Fruit fly (Drosophila melanogaster): ENCODE results near the gene Decay.

The Decay gene

DNA sequence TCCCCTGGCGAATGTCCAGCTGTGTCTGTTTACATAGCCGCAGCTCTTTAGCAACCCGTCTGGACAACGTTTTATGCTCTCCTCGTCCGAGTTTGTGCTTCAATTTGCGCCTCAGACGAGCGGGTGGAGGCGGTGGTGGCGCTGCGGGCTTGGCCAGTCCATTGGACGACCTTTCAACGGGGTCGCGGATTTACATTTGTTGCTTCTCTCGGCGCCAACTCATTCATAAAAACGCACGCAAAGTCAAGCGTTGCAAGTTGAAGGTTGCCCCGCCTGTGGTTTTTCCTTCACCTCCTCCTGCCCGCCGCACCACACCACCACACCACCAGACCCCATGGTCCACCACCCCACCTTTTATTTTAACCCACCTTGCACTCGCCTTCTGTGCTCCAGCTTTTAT is 6.9 kb upstream of the Decay start:
- no peak for TF ChIP-seq Pif1B (GFP tag; optimal IDR thresholded peaks at IDR 0.05)
- no peak for TF ChIP-seq gl (tag; optimal IDR thresholded peaks at IDR 0.05)
- peak; percentile 45 for TF ChIP-seq CG13204 (GFP tag; optimal IDR thresholded peaks at IDR 0.05)
- peak; percentile 56 for TF ChIP-seq EcR (GFP tag; optimal IDR thresholded peaks at IDR 0.05)

DNA sequence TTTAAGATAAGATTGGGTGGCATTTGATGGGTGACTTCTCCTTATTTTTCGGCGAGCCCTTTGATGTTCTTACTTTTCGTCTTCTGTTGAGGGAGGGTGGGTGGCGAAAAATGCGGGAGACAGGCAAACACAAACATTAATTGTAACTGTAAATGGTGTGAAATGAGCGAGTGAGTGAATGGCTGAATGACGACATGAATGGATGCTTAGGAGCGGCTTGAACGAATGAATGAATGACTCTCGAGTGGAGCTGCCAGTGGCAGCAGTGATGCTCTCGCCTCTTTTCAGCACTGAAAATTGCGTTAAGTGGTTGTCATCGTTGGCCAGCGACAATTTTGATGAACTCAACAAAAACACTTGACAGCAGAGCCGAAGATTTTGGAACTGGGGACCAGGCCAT is 3.7 kb upstream of the Decay start:
- TF ChIP-seq CG8159 (tag; optimal IDR thresholded peaks at IDR 0.05) (no peak), CG14655 (GFP tag; optimal IDR thresholded peaks at IDR 0.05) (no peak), Ets98B (GFP tag; IDR thresholded peaks at IDR 0.05) (no peak), fd96Ca (GFP tag; IDR thresholded peaks at IDR 0.05) (no peak), CG4496 (GFP tag; IDR thresholded peaks at IDR 0.05) (no peak), CG10348 (GFP tag; IDR thresholded peaks at IDR 0.05) (no peak)

DNA sequence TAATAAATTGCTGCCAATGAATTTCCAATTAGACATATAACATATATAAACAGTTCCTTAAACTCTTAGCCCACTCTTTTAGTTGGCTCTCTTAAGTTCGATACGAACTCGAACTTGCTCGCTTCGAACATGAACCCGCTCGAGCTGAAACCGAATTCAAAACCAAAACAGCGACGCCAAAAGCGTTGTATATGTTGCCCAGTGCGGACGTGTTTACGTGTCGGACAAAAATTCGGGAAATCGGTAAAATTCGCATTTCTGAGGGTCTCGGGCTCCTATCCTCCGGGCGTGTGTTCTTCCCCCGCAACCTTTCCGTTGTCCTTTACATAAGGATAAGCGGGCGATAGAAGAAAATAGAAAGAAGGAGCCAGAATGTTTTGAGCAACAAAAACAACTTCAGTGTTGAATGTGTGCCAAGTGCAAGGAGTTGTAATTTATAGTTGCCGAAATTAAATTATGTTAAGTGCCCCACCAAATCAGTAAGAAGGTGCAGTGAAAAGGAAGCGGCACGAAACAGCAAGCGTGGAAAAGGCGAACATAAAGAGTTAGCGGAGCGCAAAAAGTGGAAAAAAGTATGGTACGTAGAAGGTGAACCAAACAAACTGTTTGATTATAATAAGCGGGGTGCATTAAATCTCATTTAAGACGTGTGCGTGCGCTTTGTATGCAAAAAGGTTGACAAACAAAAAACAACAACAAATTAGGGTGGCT is 1.9 kb upstream of the Decay start, which contains the start of gene CG42342:
Gene CG42342, plus strand, starts transcription at position 176 of the 711 bp plus-strand sequence.
- TF ChIP-seq D1 (tag; optimal IDR thresholded peaks at IDR 0.05) (no peak), Snoo (tag; optimal IDR thresholded peaks at IDR 0.05) (no peak), CG13204 (GFP tag; optimal IDR thresholded peaks at IDR 0.05) (peak; percentile 8), gl (tag; optimal IDR thresholded peaks at IDR 0.05) (no peak), Pif1A (GFP tag; optimal IDR thresholded peaks at IDR 0.05) (no peak), EcR (GFP tag; optimal IDR thresholded peaks at IDR 0.05) (no peak), CG12605 (GFP tag; IDR thresholded peaks at IDR 0.05) (peak; percentile 12; the same call in 1 of the 2 replicates), Pif1B (GFP tag; optimal IDR thresholded peaks at IDR 0.05) (no peak), CG14655 (GFP tag; optimal IDR thresholded peaks at IDR 0.05) (no peak), CG8159 (tag; optimal IDR thresholded peaks at IDR 0.05) (no peak), CG15710 (tag; optimal IDR thresholded peaks at IDR 0.05) (no peak), CG9948 (tag; optimal IDR thresholded peaks at IDR 0.05) (no peak), fd96Ca (GFP tag; IDR thresholded peaks at IDR 0.05) (no peak)

DNA sequence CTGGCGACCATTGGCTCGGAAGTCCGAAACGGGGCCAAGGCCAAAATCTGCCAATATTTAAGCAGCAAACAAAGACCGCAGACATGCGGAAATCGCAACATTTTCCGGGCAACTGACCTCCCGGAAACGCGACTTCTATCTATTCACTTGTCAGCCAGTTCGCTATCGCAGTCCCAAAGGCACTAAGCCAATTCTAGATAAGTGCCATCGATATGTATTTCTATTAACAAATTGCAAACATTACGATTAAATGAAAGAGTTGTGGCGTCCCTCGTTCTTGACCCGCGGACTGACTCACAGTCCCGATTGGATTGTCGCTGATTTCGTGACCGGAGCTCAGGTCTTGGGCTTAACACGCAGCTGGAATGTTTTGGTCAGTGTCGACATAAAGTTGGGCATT is 2.0 kb downstream of the Decay start, which contains the start of gene Gr89a:
Gene Gr89a, minus strand, starts transcription at position 101 of the 400 bp plus-strand sequence.
- TF ChIP-seq D1 (tag; optimal IDR thresholded peaks at IDR 0.05) (no peak), rn (GFP tag; IDR thresholded peaks at IDR 0.05) (no peak), CG12605 (GFP tag; IDR thresholded peaks at IDR 0.05) (no peak), Snoo (tag; optimal IDR thresholded peaks at IDR 0.05) (no peak), CG8159 (tag; optimal IDR thresholded peaks at IDR 0.05) (no peak), CG15710 (tag; optimal IDR thresholded peaks at IDR 0.05) (no peak), Ets98B (GFP tag; IDR thresholded peaks at IDR 0.05) (no peak), EcR (GFP tag; optimal IDR thresholded peaks at IDR 0.05) (no peak), CG17806 (tag; optimal IDR thresholded peaks at IDR 0.05) (no peak), CG4496 (GFP tag; IDR thresholded peaks at IDR 0.05) (no peak), CG14655 (GFP tag; optimal IDR thresholded peaks at IDR 0.05) (no peak)

DNA sequence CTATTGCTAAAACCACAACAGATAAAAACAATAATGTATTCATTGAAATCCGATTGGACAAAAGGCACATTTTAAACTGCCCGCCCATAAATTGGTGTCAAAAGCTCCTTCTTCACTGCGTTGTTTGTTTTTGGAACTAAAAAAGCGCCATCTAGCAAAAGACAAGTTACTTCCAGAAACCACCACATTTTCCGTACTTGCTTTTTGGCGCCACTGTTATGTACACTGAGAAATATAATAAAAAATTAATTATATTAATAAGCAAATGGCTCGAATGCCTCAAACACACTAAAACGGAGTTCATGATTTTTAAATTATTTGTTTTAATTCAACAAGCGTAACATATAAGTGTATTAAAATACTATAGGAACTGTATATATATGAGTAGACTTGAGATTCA is 3.5 kb downstream of the Decay start:
- TF ChIP-seq CG4496 (GFP tag; IDR thresholded peaks at IDR 0.05) (peak; percentile 90), fd96Ca (GFP tag; IDR thresholded peaks at IDR 0.05) (peak; percentile 32; the same call in 1 of the 3 replicates), CG8301 (tag; optimal IDR thresholded peaks at IDR 0.05) (peak; percentile 72), Snoo (tag; optimal IDR thresholded peaks at IDR 0.05) (peak; percentile 56), Pif1B (GFP tag; optimal IDR thresholded peaks at IDR 0.05) (peak; percentile 49), gl (tag; optimal IDR thresholded peaks at IDR 0.05) (peak; percentile 8), CG13204 (GFP tag; optimal IDR thresholded peaks at IDR 0.05) (no peak), Pif1A (GFP tag; optimal IDR thresholded peaks at IDR 0.05) (peak; percentile 52), CG32121 (GFP tag; IDR thresholded peaks at IDR 0.05) (peak; percentile 84), CG8159 (tag; optimal IDR thresholded peaks at IDR 0.05) (peak; percentile 69), CG17806 (tag; optimal IDR thresholded peaks at IDR 0.05) (peak; percentile 74), CG14655 (GFP tag; optimal IDR thresholded peaks at IDR 0.05) (peak; percentile 78), CG9948 (tag; optimal IDR thresholded peaks at IDR 0.05) (peak; percentile 60), CG12605 (GFP tag; IDR thresholded peaks at IDR 0.05) (peak; percentile 84), D1 (tag; optimal IDR thresholded peaks at IDR 0.05) (peak; percentile 10), CG15710 (tag; optimal IDR thresholded peaks at IDR 0.05) (peak; percentile 57), CG10348 (GFP tag; IDR thresholded peaks at IDR 0.05) (no peak), EcR (GFP tag; optimal IDR thresholded peaks at IDR 0.05) (no peak), rn (GFP tag; IDR thresholded peaks at IDR 0.05) (peak; percentile 65), CG34367 (tag; optimal IDR thresholded peaks at IDR 0.05) (peak; percentile 63), Ets98B (GFP tag; IDR thresholded peaks at IDR 0.05) (peak; percentile 87)

DNA sequence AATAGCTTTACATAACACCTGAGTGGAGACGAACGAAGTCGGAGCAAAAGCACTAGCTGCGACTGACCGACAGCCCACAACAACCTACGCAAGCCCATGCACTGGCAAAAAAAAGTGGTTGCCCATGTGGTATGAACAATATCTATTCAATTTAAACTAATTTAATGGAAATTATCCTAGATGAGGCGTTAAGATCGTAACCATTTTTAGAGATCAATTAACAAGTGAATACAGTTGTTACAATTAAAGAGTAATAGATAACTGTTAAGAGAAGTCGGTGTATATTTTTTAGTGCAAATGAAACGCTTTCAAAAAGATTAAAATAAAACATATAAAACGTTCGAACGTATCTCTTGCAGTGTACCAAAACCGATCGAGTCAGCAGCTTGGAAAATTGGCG is 4.6 kb downstream of the Decay start:
- TF ChIP-seq CG8301 (tag; optimal IDR thresholded peaks at IDR 0.05): peak; percentile 92
- TF ChIP-seq CG8159 (tag; optimal IDR thresholded peaks at IDR 0.05): peak; percentile 42
- TF ChIP-seq EcR (GFP tag; optimal IDR thresholded peaks at IDR 0.05): no peak
- 0 out of 2 replicates have a peak, but pooled peaks have one; percentile 41 for TF ChIP-seq rn (GFP tag; IDR thresholded peaks at IDR 0.05)
- TF ChIP-seq Pif1A (GFP tag; optimal IDR thresholded peaks at IDR 0.05): peak; percentile 68
- TF ChIP-seq CG32121 (GFP tag; IDR thresholded peaks at IDR 0.05): peak; percentile 76
- TF ChIP-seq gl (tag; optimal IDR thresholded peaks at IDR 0.05): no peak
- TF ChIP-seq fd96Ca (GFP tag; IDR thresholded peaks at IDR 0.05): peak; percentile 74; the same call in 2 of the 3 replicates
- no peak for TF ChIP-seq CG15710 (tag; optimal IDR thresholded peaks at IDR 0.05)
- TF ChIP-seq CG14655 (GFP tag; optimal IDR thresholded peaks at IDR 0.05): peak; percentile 92
- peak; percentile 30 for TF ChIP-seq CG17806 (tag; optimal IDR thresholded peaks at IDR 0.05)
- TF ChIP-seq CG9948 (tag; optimal IDR thresholded peaks at IDR 0.05): no peak
- TF ChIP-seq Ets98B (GFP tag; IDR thresholded peaks at IDR 0.05): peak; percentile 71
- TF ChIP-seq Snoo (tag; optimal IDR thresholded peaks at IDR 0.05): no peak
- peak; percentile 47 for TF ChIP-seq CG34367 (tag; optimal IDR thresholded peaks at IDR 0.05)
- peak; percentile 67; the same call in 2 of the 3 replicates for TF ChIP-seq CG4496 (GFP tag; IDR thresholded peaks at IDR 0.05)
- peak; percentile 63 for TF ChIP-seq CG12605 (GFP tag; IDR thresholded peaks at IDR 0.05)
- TF ChIP-seq CG13204 (GFP tag; optimal IDR thresholded peaks at IDR 0.05): no peak
- TF ChIP-seq Pif1B (GFP tag; optimal IDR thresholded peaks at IDR 0.05): peak; percentile 67

All from whole organism, pupa.